Worm (Caenorhabditis elegans): ENCODE results near the gene F44E5.5.

- TF ChIP-seq unc-62 (GFP tag; optimal IDR thresholded peaks at IDR 0.05): no peak
- peak; percentile 91 for TF ChIP-seq skn-1 (tag; optimal IDR thresholded peaks at IDR 0.05)
- TF ChIP-seq efl-1 (optimal IDR thresholded peaks at IDR 0.05): no peak
- TF ChIP-seq efl-1 (GFP tag; optimal IDR thresholded peaks at IDR 0.05 in 1 of 2): peak in 1 of 2 experiments; percentile 20
- peak; percentile 82 for TF ChIP-seq fkh-8 (tag; optimal IDR thresholded peaks at IDR 0.05)
- TF ChIP-seq nhr-76 (tag; optimal IDR thresholded peaks at IDR 0.05): no peak
- TF ChIP-seq mep-1 (tag; optimal IDR thresholded peaks at IDR 0.05): peak; percentile 98
- no peak for TF ChIP-seq F16B12.6 (tag; optimal IDR thresholded peaks at IDR 0.05)
- TF ChIP-seq zag-1 (tag; optimal IDR thresholded peaks at IDR 0.05): no peak
These were observed 2.8 kb upstream of the F44E5.5 start for ce11 chrII:11756684-11757107.

All from whole organism, L1 larva.